Worm (Caenorhabditis elegans) whole organism, L1 larva: ENCODE data around the gene ttr-14.

Experiments
- F16B12.6 ChIP-seq: fragments of 150-350 bp; optimal IDR thresholded peaks from 2 replicates; lab custom pipeline; 2014; ENCODE audit warnings: missing biosample characterization, missing genetic modification characterization
- aha-1 ChIP-seq: fragments of 150-350 bp; optimal IDR thresholded peaks from 2 replicates; lab custom pipeline; 2014; ENCODE audit warnings: missing biosample characterization, missing genetic modification characterization
- irx-1 ChIP-seq: sonication (generic microtip); optimal IDR thresholded peaks from 2 replicates; lab custom pipeline; 2016; ENCODE audit warnings: missing genetic modification characterization, missing compliant biosample characterization
- lin-13 ChIP-seq: fragments of 150-350 bp; optimal IDR thresholded peaks from 2 replicates; lab custom pipeline; 2014; ENCODE audit warnings: missing biosample characterization, missing genetic modification reagents, missing genetic modification characterization
- mdl-1 ChIP-seq, 2 experiments: fragments of 150-350 bp; optimal IDR thresholded peaks; 2 replicates each; lab custom pipeline; 2014 to 2017; ENCODE audit warnings: missing biosample characterization in 2 of 2, missing genetic modification characterization in 2 of 2, inconsistent platforms in 1 of 2
- mef-2 ChIP-seq: fragments of 150-350 bp; optimal IDR thresholded peaks from 2 replicates; lab custom pipeline; 2014; ENCODE audit warnings: missing biosample characterization, missing genetic modification characterization
- nhr-11 ChIP-seq: fragments of 150-350 bp; optimal IDR thresholded peaks from 2 replicates; lab custom pipeline; 2014; ENCODE audit warnings: missing biosample characterization, missing genetic modification characterization
- nhr-12 ChIP-seq: sonication (generic microtip); optimal IDR thresholded peaks from 2 replicates; lab custom pipeline; 2017; ENCODE audit warnings: missing biosample characterization, missing genetic modification characterization
- nhr-237 ChIP-seq: fragments of 150-350 bp; optimal IDR thresholded peaks from 2 replicates; lab custom pipeline; 2014; ENCODE audit warnings: missing biosample characterization, missing genetic modification characterization
- nhr-77 ChIP-seq: fragments of 150-350 bp; optimal IDR thresholded peaks from 2 replicates; lab custom pipeline; 2014; ENCODE audit warnings: missing biosample characterization, missing genetic modification characterization
- snpc-4 ChIP-seq: fragments of 150-350 bp; optimal IDR thresholded peaks from 2 replicates; lab custom pipeline; 2014; ENCODE audit warnings: missing biosample characterization, missing genetic modification characterization
- sox-4 ChIP-seq: sonication (generic microtip); optimal IDR thresholded peaks from 2 replicates; lab custom pipeline; 2016; ENCODE audit warnings: missing genetic modification characterization, missing compliant biosample characterization
- unc-62 ChIP-seq: fragments of 150-350 bp; optimal IDR thresholded peaks from 2 replicates; lab custom pipeline; 2014; ENCODE audit warnings: missing biosample characterization, missing genetic modification reagents, missing genetic modification characterization
- unc-98 ChIP-seq: fragments of 200-800 bp; sonication (Bioruptor generic); IDR thresholded peaks from 2 replicates; pipeline ENCODE4 v1.3.6; 2022; ENCODE audit warnings: missing genetic modification characterization, missing compliant biosample characterization

- peak; percentile 85 for TF ChIP-seq nhr-237 (tag; lab: Kevin White, UChicago)
- peak; percentile 78 for TF ChIP-seq nhr-11 (tag; lab: Kevin White, UChicago)
- peak; percentile 29 for TF ChIP-seq snpc-4 (tag; lab: Kevin White, UChicago)
- TF ChIP-seq nhr-12 (tag; lab: Kevin White, UChicago), result no peak
- peak; percentile 75 for TF ChIP-seq sox-4 (tag; lab: Kevin White, UChicago)
- TF ChIP-seq unc-62, result no peak
- peak; percentile 17 for TF ChIP-seq aha-1
- TF ChIP-seq mef-2 (tag; lab: Kevin White, UChicago), result peak; percentile 71
- TF ChIP-seq mdl-1 (tag; optimal IDR thresholded peaks at IDR 0.05; lab: Kevin White, UChicago), result peak; percentile 49 to 88
- peak; percentile 89 for TF ChIP-seq irx-1 (tag; lab: Kevin White, UChicago)
- peak; percentile 71 for TF ChIP-seq nhr-77 (tag; lab: Kevin White, UChicago)
- TF ChIP-seq lin-13 (GFP tag; lab: Kevin White, UChicago), result peak; percentile 74
- peak; percentile 34; the same call in 1 of the 2 replicates for TF ChIP-seq unc-98
- TF ChIP-seq F16B12.6 (tag; lab: Kevin White, UChicago), result no peak
Measured at ce11 chrX:10770988-10771496, 16.3 kb upstream of the ttr-14 start.
